Worm (Caenorhabditis elegans): ENCODE measurements around the gene T28H11.7.

- no peak for TF ChIP-seq T22C8.4 (GFP tag; IDR thresholded peaks at IDR 0.05)
- no peak for TF ChIP-seq ztf-23 (GFP tag; IDR thresholded peaks at IDR 0.05)
- TF ChIP-seq ztf-29 (GFP tag; IDR thresholded peaks at IDR 0.05): no peak
- no peak for TF ChIP-seq tab-1 (GFP tag; IDR thresholded peaks at IDR 0.05)
- no peak for TF ChIP-seq klf-2 (GFP tag; conservative IDR thresholded peaks at IDR 0.05)
These were observed 35.9 kb downstream of the T28H11.7 start, which contains the start of gene srz-24 for ce11 chrIV:4981027-4981426.

Measured in whole organism, midembryonic.